Fruit fly (Drosophila melanogaster) whole organism: Measurements from ENCODE around the gene Cyp4s3.

Experiments
- CG8478 ChIP-seq: fragments of >200 bp; optimal IDR thresholded peaks from 2 replicates; lab custom pipeline; 2018; ENCODE audit warnings: inconsistent platforms
- Dll ChIP-seq: fragments of >200 bp; optimal IDR thresholded peaks from 2 replicates; lab custom pipeline; 2017
- EcR ChIP-seq, 2 experiments: fragments of >200 bp; optimal IDR thresholded peaks; 2 replicates each; lab custom pipeline; 2017; ENCODE audit warnings: missing biosample characterization in 2 of 2, missing genetic modification characterization in 2 of 2, missing genetic modification reagents in 2 of 2
- pan ChIP-seq: fragments of >200 bp; optimal IDR thresholded peaks from 2 replicates; lab custom pipeline; 2017
- psq ChIP-seq: fragments of >200 bp; optimal IDR thresholded peaks from 2 replicates; lab custom pipeline; 2017
- usp ChIP-seq: fragments of >200 bp; optimal IDR thresholded peaks from 2 replicates; lab custom pipeline; 2017; ENCODE audit warnings: missing biosample characterization, missing genetic modification characterization, mixed read lengths

Cyp4s3 gene

DNA sequence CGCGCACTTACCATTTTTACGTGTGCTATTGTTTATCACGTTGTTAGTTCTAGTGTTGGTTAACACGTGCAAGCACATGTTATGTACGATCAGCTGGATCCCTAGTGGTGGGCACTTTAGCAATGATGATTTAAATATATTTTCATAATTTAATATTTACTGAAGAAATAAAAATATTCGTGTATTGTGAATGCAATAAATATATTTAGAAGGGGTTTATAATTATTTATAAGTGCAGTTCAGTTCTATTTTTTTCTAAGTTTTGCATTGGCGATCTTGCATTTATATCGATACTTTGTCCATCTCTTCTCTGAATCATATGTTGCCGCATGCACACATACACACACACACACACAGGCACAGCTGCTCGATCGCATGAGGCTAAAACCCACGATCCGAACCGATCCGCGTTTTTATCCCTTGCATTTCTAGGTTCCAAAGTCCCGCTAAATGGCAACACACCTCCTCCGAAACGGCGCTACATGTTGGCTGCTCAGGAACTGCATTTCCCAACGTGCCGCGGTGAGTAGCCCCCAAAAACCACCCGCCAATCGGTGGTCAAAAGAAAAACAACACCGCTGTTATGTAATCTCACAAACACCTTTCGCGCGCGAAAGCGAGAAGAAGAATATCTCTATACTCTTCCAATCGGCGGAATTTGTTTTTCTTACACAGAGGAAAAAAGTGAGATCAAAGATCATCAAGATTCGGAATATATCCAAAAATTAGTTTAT is 30.4 kb downstream of the Cyp4s3 start, which contains the start of the genes CG15027 and Dbct:
CG15027 (minus strand) TSS at position 51 of the 734 bp plus-strand sequence.
Dbct (plus strand) TSS at position 349 of the 734 bp plus-strand sequence.
- TF ChIP-seq CG8478 (lab: Kevin White, UChicago), result no peak
- TF ChIP-seq Dll (lab: Kevin White, UChicago), result no peak
- no peak for TF ChIP-seq EcR (GFP tag; optimal IDR thresholded peaks at IDR 0.05; lab: Kevin White, UChicago)
- TF ChIP-seq psq (lab: Kevin White, UChicago), result no peak
- TF ChIP-seq pan (lab: Kevin White, UChicago), result no peak
- no peak for TF ChIP-seq usp

DNA sequence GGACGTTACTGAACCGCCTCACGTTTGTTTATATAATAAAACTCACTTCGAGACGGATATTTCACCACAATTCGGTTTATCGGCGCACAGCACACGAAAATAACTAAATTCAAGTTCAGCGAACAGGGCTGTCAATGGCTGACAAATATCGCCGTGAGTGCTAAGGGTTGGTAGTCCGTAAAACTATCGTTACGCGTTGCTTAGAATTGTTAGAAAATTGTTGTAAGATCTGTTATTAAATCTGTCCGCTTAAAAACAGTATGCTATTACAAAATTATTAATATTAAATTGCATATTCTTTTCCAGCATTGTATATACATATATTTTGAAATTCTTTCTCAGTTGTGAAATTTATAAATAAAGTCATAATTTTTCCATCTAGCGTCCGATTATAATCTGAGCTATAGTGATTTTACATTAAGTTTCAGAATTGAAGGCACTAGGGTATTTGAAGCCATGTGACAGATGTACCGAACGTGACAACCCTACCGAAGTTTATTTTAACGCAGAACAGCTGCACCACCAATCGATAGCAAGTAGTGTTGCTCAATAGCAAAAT is 31.7 kb downstream of the Cyp4s3 start, which contains the start of gene Cox17:
Cox17 (minus strand) TSS at position 120 of the 559 bp plus-strand sequence.
- TF ChIP-seq psq (lab: Kevin White, UChicago), result no peak

DNA sequence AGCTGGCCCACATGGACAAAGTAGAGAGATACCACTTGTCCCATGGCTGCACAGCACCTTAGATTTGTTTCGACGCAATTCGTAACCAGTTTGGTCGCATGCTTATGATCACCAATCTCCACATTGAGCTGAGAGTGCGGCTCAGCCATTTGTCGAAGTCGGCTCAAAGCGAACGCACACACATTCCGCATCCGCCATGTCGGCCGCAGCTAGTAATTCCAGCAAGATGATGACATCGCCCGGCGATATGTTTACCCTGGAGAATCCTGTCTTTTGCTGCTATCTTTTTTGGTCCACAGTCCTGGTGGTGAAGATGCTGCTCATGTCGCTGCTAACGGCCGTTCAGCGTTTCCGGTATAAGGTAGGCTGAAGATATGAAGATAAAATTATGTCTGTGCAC is 33.7 kb downstream of the Cyp4s3 start, which contains the start of gene CG33178:
CG33178 (plus strand) TSS at position 147 of the 400 bp plus-strand sequence.
- TF ChIP-seq EcR (GFP tag; optimal IDR thresholded peaks at IDR 0.05; lab: Kevin White, UChicago) (no peak), Dll (lab: Kevin White, UChicago) (no peak), pan (lab: Kevin White, UChicago) (no peak), usp (no peak), psq (lab: Kevin White, UChicago) (no peak), CG8478 (lab: Kevin White, UChicago) (no peak)

DNA sequence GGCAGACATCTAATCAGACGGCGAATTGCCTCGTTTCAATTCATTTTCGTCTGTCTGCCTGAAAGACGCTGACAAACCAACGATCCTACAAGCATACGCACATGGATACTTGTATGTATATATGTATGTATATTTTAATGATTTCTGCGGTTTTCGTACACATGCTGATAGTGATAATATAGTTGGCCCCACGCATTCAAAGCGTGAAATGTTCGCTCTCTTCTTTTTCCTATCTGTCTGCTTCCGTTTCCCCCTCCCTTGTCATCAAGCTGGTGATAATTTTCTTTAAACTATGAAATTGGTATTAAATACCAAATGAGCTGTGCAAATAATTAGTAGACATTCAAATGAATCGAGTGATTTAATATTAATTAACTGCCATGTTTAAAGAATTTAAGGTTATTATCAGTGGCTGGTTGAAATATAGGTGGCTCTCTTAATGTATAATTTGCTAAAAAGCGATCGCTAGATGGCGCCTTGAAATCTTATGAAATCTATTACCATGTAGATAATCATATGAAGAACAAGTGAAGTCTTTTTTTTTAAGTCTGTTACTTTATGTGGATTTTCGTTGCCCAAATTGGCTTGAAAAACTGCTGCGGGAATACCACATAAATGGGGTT is 35.5 kb downstream of the Cyp4s3 start, which contains the start of gene CG33177:
CG33177 (plus strand) TSS at position 588 of the 623 bp plus-strand sequence.
- TF ChIP-seq usp (no peak), psq (lab: Kevin White, UChicago) (no peak), EcR (GFP tag; optimal IDR thresholded peaks at IDR 0.05; lab: Kevin White, UChicago) (no peak), CG8478 (lab: Kevin White, UChicago) (no peak), Dll (lab: Kevin White, UChicago) (no peak), pan (lab: Kevin White, UChicago) (no peak)

DNA sequence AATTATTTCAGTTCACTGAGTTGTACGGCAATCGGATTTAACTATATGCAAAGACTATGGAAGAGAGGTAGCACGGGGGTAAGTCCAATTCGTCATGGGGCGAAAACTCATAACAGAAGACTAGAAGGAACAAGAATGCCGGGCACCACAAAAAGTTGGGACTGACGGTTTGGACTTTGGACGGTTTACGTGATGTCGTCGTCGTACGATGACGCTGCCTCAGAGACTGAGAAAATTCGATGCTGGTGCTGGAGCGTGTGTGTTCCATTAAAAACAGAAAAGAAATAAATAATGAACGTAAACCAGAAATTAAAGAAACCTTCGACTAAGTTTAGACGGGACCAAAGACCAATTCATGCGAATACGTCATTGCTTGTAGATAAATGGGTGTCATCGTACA is 36.4 kb downstream of the Cyp4s3 start:
- TF ChIP-seq pan (lab: Kevin White, UChicago), result no peak
- no peak for TF ChIP-seq EcR (GFP tag; optimal IDR thresholded peaks at IDR 0.05; lab: Kevin White, UChicago)
- no peak for TF ChIP-seq Dll (lab: Kevin White, UChicago)
- no peak for TF ChIP-seq psq (lab: Kevin White, UChicago)

DNA sequence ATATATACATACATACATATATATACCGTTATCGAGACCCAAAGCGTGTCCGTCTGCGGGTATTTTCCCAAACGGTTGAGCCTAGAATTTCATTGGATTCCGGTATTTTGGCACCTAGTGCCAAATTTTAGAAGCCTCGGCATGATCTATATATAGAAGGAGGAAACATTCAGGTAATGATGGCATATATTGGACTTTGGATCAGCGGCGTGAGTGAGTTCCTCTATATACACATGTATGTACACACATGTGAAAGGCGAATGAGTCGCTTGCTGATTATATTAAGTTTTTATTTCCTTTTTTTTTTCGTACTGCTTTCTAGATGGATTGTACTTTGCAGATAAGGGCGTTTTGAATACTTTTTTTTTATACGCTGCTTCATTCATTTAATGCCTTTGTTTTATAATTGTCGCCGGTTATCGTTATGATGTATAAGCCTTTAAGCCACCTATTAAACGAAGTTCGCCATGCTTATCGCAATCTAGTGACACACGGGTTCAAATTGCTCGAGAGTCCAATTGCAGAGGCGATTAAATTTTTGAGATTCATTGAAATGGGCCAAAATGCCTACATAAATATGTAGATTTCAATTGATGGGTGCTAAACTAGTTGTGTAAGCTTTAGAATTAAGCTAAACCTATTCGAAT is 37.1 kb downstream of the Cyp4s3 start:
- TF ChIP-seq EcR (GFP tag; optimal IDR thresholded peaks at IDR 0.05; lab: Kevin White, UChicago), result no peak
- no peak for TF ChIP-seq Dll (lab: Kevin White, UChicago)
- TF ChIP-seq usp, result no peak
- TF ChIP-seq pan (lab: Kevin White, UChicago), result no peak
- TF ChIP-seq psq (lab: Kevin White, UChicago), result no peak
- TF ChIP-seq CG8478 (lab: Kevin White, UChicago), result no peak

DNA sequence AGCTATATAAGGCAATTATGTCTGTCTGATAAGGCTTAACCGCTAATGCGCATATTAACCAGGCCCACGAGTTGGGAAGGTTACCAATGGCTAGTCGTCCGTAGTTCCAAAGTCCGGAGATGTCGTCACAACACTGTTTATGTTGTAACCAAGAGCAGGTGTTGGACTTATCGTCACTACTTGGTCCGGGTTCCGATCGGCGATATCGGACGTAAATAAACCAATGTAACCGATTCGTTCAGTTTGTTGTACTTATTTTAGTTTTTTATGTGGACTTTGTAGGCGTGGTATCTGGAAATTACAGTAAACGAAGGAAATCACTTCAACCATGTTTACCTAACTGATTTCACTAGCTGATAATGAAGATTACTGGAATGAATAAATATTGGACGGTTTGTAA is 37.9 kb downstream of the Cyp4s3 start:
- TF ChIP-seq psq (lab: Kevin White, UChicago), result no peak

DNA sequence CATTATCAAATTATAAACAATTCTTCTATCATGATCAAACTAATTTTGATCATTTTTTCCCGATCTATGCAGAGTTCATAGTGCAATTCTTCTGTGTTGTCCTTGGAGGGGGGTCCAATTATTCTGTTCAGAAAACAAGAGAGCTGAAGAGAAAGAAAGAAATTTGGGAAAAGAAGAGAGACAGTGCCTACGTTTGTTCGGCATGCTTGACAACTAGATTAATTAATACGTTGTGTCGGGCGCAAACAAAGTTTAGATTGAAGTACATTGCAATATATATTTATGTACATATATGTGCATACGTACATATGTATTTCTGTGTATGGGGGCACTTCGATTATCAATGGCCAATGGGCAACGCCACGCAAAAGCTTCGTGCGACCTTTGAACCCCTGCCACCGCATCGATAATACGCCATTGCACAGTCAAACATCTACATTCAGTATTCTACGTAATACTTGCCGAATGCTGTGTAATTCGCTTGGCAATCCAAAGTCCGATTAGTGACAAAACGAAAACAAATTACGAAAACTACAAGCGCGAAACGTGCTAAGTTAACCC is 38.7 kb downstream of the Cyp4s3 start:
- TF ChIP-seq usp, result no peak
- no peak for TF ChIP-seq Dll (lab: Kevin White, UChicago)
- TF ChIP-seq EcR (GFP tag; optimal IDR thresholded peaks at IDR 0.05; lab: Kevin White, UChicago), result no peak
- TF ChIP-seq pan (lab: Kevin White, UChicago), result no peak
- no peak for TF ChIP-seq psq (lab: Kevin White, UChicago)
- TF ChIP-seq CG8478 (lab: Kevin White, UChicago), result no peak

DNA sequence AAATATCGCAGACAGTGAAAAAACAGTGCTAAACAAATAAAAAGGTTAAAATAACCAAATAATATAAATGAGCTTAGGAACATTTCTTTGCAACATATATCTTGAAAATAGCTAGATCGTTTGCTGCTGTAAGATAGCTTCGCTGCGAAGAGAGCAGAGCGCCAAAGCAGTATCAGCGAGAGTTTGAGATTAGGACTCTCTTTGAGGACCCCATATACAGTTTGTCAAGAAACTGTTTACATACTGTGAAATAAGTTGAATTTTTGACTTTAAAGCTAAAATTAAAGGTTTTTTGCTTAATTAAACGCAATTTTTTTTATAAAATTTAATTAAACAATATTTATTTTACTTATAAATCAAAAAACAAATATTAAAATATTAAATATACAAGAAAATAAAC is 39.7 kb downstream of the Cyp4s3 start:
- TF ChIP-seq CG8478 (lab: Kevin White, UChicago) (no peak), EcR (GFP tag; optimal IDR thresholded peaks at IDR 0.05; lab: Kevin White, UChicago) (no peak)

DNA sequence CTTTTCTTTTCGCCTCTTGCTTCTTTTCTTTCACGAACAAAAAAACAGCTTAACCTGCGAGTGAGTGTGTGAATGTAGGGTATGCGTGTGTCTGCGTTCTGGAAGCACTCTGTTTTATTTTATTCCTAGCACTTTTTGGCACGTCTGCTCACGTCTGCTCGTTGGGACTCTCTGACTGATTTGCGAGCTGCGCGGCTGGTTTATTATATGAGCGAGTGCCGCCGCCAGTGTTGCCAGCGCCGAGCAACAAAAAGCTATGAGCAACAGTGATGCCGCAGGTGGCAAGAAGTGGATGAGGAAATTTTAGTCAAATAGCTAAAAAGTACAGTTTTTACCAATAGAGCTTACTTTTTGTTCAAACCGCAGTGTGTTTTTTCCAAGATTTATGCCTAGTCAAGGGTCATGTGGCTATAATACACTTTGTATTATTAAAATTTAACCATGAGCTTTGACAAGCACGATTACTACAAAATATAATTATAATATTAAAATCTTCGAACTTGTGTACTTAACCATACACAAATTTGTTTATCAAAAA is 40.2 kb downstream of the Cyp4s3 start, which contains the start of gene Lsd-2:
Lsd-2 (minus strand) TSS at position 183 of the 538 bp plus-strand sequence.
- TF ChIP-seq usp (no peak), pan (lab: Kevin White, UChicago) (no peak), EcR (GFP tag; optimal IDR thresholded peaks at IDR 0.05; lab: Kevin White, UChicago) (no peak), psq (lab: Kevin White, UChicago) (no peak), Dll (lab: Kevin White, UChicago) (no peak), CG8478 (lab: Kevin White, UChicago) (no peak)

DNA sequence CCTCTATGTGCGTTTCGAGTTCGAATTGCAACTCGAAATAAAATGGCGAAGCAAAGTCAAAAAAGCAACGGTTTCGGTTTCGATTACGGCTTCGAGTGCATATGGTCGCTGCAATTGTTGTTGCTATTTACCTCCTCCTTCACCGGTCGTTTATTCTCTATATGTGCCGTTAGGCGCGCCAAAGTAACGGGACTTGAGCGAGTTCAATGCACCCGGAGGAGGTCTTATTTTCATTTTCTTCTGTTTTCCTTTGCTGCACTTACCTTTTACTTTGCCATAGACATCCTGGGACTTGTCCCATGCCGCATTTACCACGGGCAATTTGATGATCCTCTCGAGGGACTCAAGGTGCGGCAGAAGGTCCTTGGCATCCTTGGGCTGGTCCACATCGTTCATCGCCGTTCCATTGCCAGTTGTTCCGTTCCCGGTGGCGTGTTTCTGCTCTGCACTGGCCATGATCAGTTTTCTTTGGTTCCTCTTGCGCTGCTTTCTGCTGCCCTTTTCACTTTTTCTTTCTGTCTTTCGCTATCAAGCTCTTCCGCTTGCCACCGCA is 40.8 kb downstream of the Cyp4s3 start:
- no peak for TF ChIP-seq pan (lab: Kevin White, UChicago)
- peak; percentile 46 to 84 for TF ChIP-seq EcR (GFP tag; optimal IDR thresholded peaks at IDR 0.05; lab: Kevin White, UChicago)
- no peak for TF ChIP-seq CG8478 (lab: Kevin White, UChicago)
- no peak for TF ChIP-seq Dll (lab: Kevin White, UChicago)
